Worm (Caenorhabditis elegans) whole organism, L2 larva: Measurements from ENCODE around the gene ZK666.8.

ENCODE experiments used
- C34F6.9 ChIP-seq: fragments of 150-350 bp; optimal IDR thresholded peaks from 2 replicates; lab custom pipeline; 2014; ENCODE audit warnings: missing biosample characterization, missing genetic modification characterization
- F13H6.1 ChIP-seq: sonication (generic microtip); optimal IDR thresholded peaks from 2 replicates; lab custom pipeline; 2016; ENCODE audit warnings: missing genetic modification characterization, missing compliant biosample characterization
- R02D3.7 ChIP-seq: fragments of 150-350 bp; optimal IDR thresholded peaks from 2 replicates; lab custom pipeline; 2014; ENCODE audit warnings: missing biosample characterization, missing genetic modification characterization
- Y55F3AM.14 ChIP-seq: fragments of 200-800 bp; sonication (Bioruptor generic); optimal IDR thresholded peaks from 2 replicates; lab custom pipeline; 2018; ENCODE audit warnings: mild to moderate bottlenecking, missing genetic modification characterization, missing compliant biosample characterization
- aly-2 ChIP-seq: fragments of 150-350 bp; optimal IDR thresholded peaks from 2 replicates; lab custom pipeline; 2014; ENCODE audit warnings: missing biosample characterization, missing genetic modification characterization
- ama-1 ChIP-seq: fragments of 150-350 bp; optimal IDR thresholded peaks from 2 replicates; lab custom pipeline; 2018; ENCODE audit warnings: inconsistent platforms
- blmp-1 ChIP-seq: sonication (generic microtip); optimal IDR thresholded peaks from 2 replicates; lab custom pipeline; 2017; ENCODE audit warnings: missing genetic modification characterization, mild to moderate bottlenecking, missing compliant biosample characterization, antibody characterized with exemption, moderate library complexity; ENCODE audit not compliant: insufficient read depth
- ceh-16 ChIP-seq: fragments of 150-350 bp; optimal IDR thresholded peaks from 2 replicates; lab custom pipeline; 2014; ENCODE audit warnings: missing biosample characterization, missing genetic modification characterization
- ceh-82 ChIP-seq: fragments of 150-350 bp; optimal IDR thresholded peaks from 2 replicates; lab custom pipeline; 2014; ENCODE audit warnings: missing biosample characterization, missing genetic modification characterization
- crh-2 ChIP-seq: sonication (generic microtip); optimal IDR thresholded peaks from 2 replicates; lab custom pipeline; 2017; ENCODE audit warnings: missing biosample characterization, missing genetic modification characterization
- dmd-4 ChIP-seq: sonication (generic microtip); optimal IDR thresholded peaks from 2 replicates; lab custom pipeline; 2017; ENCODE audit warnings: missing biosample characterization, missing genetic modification characterization
- egl-27 ChIP-seq: sonication (generic microtip); optimal IDR thresholded peaks from 3 replicates; lab custom pipeline; 2017; ENCODE audit warnings: missing biosample characterization, missing genetic modification reagents, missing genetic modification characterization
- elt-1 ChIP-seq: fragments of 150-350 bp; optimal IDR thresholded peaks from 2 replicates; lab custom pipeline; 2014; ENCODE audit warnings: missing biosample characterization, missing genetic modification characterization
- elt-3 ChIP-seq: sonication (generic microtip); optimal IDR thresholded peaks from 2 replicates; lab custom pipeline; 2017; ENCODE audit warnings: missing biosample characterization, missing genetic modification characterization
- fos-1 ChIP-seq: fragments of 150-350 bp; optimal IDR thresholded peaks from 2 replicates; lab custom pipeline; 2014; ENCODE audit warnings: missing biosample characterization, missing genetic modification characterization
- gmeb-1 ChIP-seq: fragments of 150-350 bp; optimal IDR thresholded peaks from 2 replicates; lab custom pipeline; 2014; ENCODE audit warnings: missing biosample characterization, missing genetic modification characterization
- lin-11 ChIP-seq: fragments of 150-350 bp; sonication (generic microtip); optimal IDR thresholded peaks from 2 replicates; lab custom pipeline; 2014; ENCODE audit warnings: missing biosample characterization, missing genetic modification characterization, inconsistent platforms, mixed read lengths
- lin-13 ChIP-seq: fragments of 150-350 bp; optimal IDR thresholded peaks from 2 replicates; lab custom pipeline; 2014; ENCODE audit warnings: missing biosample characterization, missing genetic modification reagents, missing genetic modification characterization
- lin-39 ChIP-seq: fragments of 150-350 bp; optimal IDR thresholded peaks from 2 replicates; lab custom pipeline; 2014; ENCODE audit warnings: missing biosample characterization, missing genetic modification reagents, missing genetic modification characterization
- lsy-2 ChIP-seq, 2 experiments: fragments of 150-350 bp in 1 of 2; sonication (generic microtip) in 1 of 2; optimal IDR thresholded peaks; 2 replicates each; lab custom pipeline; 2014 to 2017; ENCODE audit warnings: missing biosample characterization in 2 of 2, missing genetic modification characterization in 2 of 2
- mab-5 ChIP-seq: fragments of 150-350 bp; optimal IDR thresholded peaks from 2 replicates; lab custom pipeline; 2014; ENCODE audit warnings: missing biosample characterization, missing genetic modification characterization
- mbf-1 ChIP-seq: sonication (generic microtip); optimal IDR thresholded peaks from 2 replicates; lab custom pipeline; 2017; ENCODE audit warnings: missing biosample characterization, missing genetic modification characterization
- mdl-1 ChIP-seq, 2 experiments: fragments of 150-350 bp in 1 of 2; sonication (generic microtip) in 1 of 2; optimal IDR thresholded peaks; 2 replicates each; lab custom pipeline; 2017; ENCODE audit warnings: missing biosample characterization in 2 of 2, missing genetic modification characterization in 2 of 2
- nhr-10 ChIP-seq: sonication (generic microtip); optimal IDR thresholded peaks from 2 replicates; lab custom pipeline; 2017; ENCODE audit warnings: missing biosample characterization, missing genetic modification characterization
- nhr-129 ChIP-seq: fragments of 150-350 bp; optimal IDR thresholded peaks from 2 replicates; lab custom pipeline; 2014; ENCODE audit warnings: missing biosample characterization, missing genetic modification characterization
- nhr-21 ChIP-seq: fragments of 150-350 bp; optimal IDR thresholded peaks from 2 replicates; lab custom pipeline; 2014; ENCODE audit warnings: missing biosample characterization, missing genetic modification characterization
- nhr-237 ChIP-seq: fragments of 150-350 bp; optimal IDR thresholded peaks from 2 replicates; lab custom pipeline; 2014; ENCODE audit warnings: missing biosample characterization, missing genetic modification characterization
- nhr-25 ChIP-seq: fragments of 150-350 bp; sonication (generic microtip); optimal IDR thresholded peaks from 3 replicates; lab custom pipeline; 2014; ENCODE audit warnings: missing biosample characterization, missing genetic modification characterization
- nhr-77 ChIP-seq: fragments of 150-350 bp; optimal IDR thresholded peaks from 2 replicates; lab custom pipeline; 2014; ENCODE audit warnings: missing biosample characterization, missing genetic modification characterization
- peb-1 ChIP-seq: fragments of 150-350 bp; optimal IDR thresholded peaks from 2 replicates; lab custom pipeline; 2014; ENCODE audit warnings: missing biosample characterization, missing genetic modification characterization
- skn-1 ChIP-seq: sonication (generic microtip); optimal IDR thresholded peaks from 2 replicates; lab custom pipeline; 2017; ENCODE audit warnings: missing biosample characterization, missing genetic modification characterization
- sma-3 ChIP-seq: sonication (generic microtip); optimal IDR thresholded peaks from 2 replicates; lab custom pipeline; 2016; ENCODE audit warnings: missing genetic modification reagents, missing genetic modification characterization, missing compliant biosample characterization
- sma-9 ChIP-seq, 2 experiments: fragments of 150-350 bp in 1 of 2; sonication (generic microtip) in 1 of 2; optimal IDR thresholded peaks; 2 replicates each; lab custom pipeline; 2014 to 2016; ENCODE audit warnings: missing genetic modification characterization in 2 of 2, mild to moderate bottlenecking in 1 of 2, missing biosample characterization in 1 of 2, missing compliant biosample characterization in 1 of 2, missing genetic modification reagents in 1 of 2, moderate library complexity in 1 of 2
- snpc-4 ChIP-seq: fragments of 150-350 bp; optimal IDR thresholded peaks from 2 replicates; lab custom pipeline; 2014; ENCODE audit warnings: missing biosample characterization, missing genetic modification characterization
- unc-39 ChIP-seq: fragments of 150-350 bp; optimal IDR thresholded peaks from 2 replicates; lab custom pipeline; 2014; ENCODE audit warnings: missing biosample characterization, missing genetic modification characterization
- unc-62 ChIP-seq: fragments of 150-350 bp; optimal IDR thresholded peaks from 2 replicates; lab custom pipeline; 2014; ENCODE audit warnings: missing biosample characterization, missing genetic modification reagents, missing genetic modification characterization
- zag-1 ChIP-seq: fragments of 150-350 bp; optimal IDR thresholded peaks from 2 replicates; lab custom pipeline; 2014; ENCODE audit warnings: missing biosample characterization, missing genetic modification characterization
- ztf-1 ChIP-seq: fragments of 200-800 bp; sonication (Bioruptor generic); conservative IDR thresholded peaks from 2 replicates; pipeline ENCODE4 v1.3.6; 2022; ENCODE audit warnings: missing genetic modification characterization, missing compliant biosample characterization
- ztf-11 ChIP-seq: sonication (generic microtip); optimal IDR thresholded peaks from 2 replicates; lab custom pipeline; 2017; ENCODE audit warnings: missing biosample characterization, missing genetic modification characterization
- ztf-4 ChIP-seq: fragments of 150-350 bp; optimal IDR thresholded peaks from 2 replicates; lab custom pipeline; 2014; ENCODE audit warnings: missing biosample characterization, missing genetic modification characterization

Gene ZK666.8

DNA sequence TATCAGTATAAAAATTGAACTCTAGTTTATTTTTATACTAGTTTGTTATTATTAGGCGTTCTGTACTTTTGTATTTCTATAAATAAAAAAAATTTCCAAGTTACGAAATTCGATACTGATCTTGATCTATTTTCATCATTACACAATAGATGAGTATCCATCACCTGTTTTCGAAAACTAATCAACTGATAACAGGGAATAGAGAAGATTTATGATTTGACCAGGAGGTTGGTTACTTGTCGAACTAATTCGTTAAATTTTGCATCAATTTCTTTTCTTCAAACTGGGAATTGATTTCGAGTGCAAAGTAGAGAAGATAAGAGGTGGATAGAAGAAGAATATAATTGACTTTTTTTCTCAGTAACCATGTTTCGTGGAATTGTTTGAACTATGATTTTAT is 22.5 kb upstream of the ZK666.8 start:
- TF ChIP-seq blmp-1 (tag; lab: Kevin White, UChicago) (no peak), ztf-1 (GFP tag; lab: Robert Waterston, UW) (no peak), ztf-4 (tag; lab: Kevin White, UChicago) (no peak), sma-9 (GFP tag; optimal IDR thresholded peaks at IDR 0.05; lab: Kevin White, UChicago) (peak; percentile 50), sma-9 (tag; optimal IDR thresholded peaks at IDR 0.05; lab: Kevin White, UChicago) (no peak), egl-27 (no peak), C34F6.9 (no peak), unc-39 (tag; lab: Kevin White, UChicago) (no peak), fos-1 (peak; percentile 12), mbf-1 (tag; lab: Kevin White, UChicago) (no peak), nhr-21 (no peak), nhr-129 (tag; lab: Kevin White, UChicago) (peak; percentile 20), ceh-16 (tag; lab: Kevin White, UChicago) (no peak), sma-3 (peak; percentile 64)

DNA sequence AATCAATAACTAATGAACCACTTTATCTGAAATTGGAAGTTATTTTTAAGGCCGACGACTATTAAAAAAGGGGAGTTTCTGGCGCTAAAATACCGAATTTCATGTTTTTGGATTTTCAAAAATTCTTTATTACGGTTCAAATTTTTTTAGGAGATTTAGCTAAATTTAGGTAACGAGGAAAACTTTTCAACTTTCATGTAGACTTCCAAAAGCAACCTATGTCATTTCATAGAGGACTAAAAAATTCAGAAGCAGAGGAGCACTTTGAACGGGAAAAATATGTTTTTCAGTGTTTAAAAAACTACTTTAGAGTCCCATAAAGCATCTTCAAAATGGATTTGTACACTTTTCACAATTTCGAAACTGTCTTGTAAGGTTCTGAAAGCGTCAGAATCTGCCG is 20.4 kb upstream of the ZK666.8 start:
- TF ChIP-seq ama-1 (no peak), nhr-10 (tag; lab: Kevin White, UChicago) (no peak), lin-11 (tag; lab: Kevin White, UChicago) (no peak), nhr-77 (tag; lab: Kevin White, UChicago) (no peak), mdl-1 (tag; optimal IDR thresholded peaks at IDR 0.05; lab: Kevin White, UChicago) (no peak), ztf-11 (tag; lab: Kevin White, UChicago) (no peak), dmd-4 (no peak), gmeb-1 (tag; lab: Kevin White, UChicago) (no peak), sma-9 (GFP tag; optimal IDR thresholded peaks at IDR 0.05; lab: Kevin White, UChicago) (no peak), sma-9 (tag; optimal IDR thresholded peaks at IDR 0.05; lab: Kevin White, UChicago) (no peak), skn-1 (no peak)

DNA sequence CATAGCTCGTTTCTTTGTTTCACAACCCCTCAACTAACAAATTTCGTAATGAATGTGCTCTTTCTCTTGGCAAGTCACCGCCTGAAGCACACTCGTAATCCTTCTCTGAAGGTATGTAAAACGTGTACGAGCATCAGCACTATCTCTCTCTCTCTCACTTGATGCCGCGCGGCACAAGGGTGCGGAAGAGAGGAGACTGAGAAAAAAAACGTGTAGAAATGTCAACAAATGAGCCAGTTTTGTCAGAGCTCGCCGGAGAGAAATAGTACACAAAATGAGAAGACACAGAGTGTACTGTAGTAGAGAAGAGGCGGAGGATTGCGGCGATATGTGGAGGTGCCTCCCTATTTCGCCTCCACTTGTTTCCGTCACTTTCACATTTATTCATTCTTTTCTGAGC is 17.3 kb upstream of the ZK666.8 start, which contains the start of gene F59B10.3:
Gene F59B10.3, plus strand, starts transcription at position 301 of the 400 bp plus-strand sequence.
- TF ChIP-seq ceh-82 (no peak), F13H6.1 (tag; lab: Kevin White, UChicago) (peak; percentile 25)

DNA sequence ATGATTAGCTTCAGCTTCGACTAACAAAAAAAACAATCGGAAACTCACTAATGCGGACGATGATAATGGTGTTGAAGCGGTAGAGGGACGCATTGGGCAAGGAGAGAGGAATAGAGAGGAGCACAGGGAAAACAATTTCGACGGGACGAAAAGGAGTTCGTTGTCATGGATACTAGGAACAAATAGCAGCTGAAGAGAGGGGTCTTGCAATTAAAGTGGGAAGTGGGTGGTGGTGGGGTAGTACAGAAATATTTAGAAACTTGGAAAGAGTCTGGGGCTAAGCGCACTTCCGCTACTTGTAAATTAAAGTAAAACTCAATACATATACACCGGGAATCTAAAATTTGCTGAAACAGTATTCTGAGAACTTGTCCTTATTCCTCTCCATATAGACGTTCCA is 16.8 kb upstream of the ZK666.8 start, which contains the start of gene F59B10.2:
Gene F59B10.2, minus strand, starts transcription at position 101 of the 400 bp plus-strand sequence.
- TF ChIP-seq lsy-2 (tag; optimal IDR thresholded peaks at IDR 0.05; lab: Kevin White, UChicago) (no peak), nhr-21 (no peak), sma-9 (GFP tag; optimal IDR thresholded peaks at IDR 0.05; lab: Kevin White, UChicago) (no peak), sma-9 (tag; optimal IDR thresholded peaks at IDR 0.05; lab: Kevin White, UChicago) (no peak), ceh-82 (no peak), unc-62 (GFP tag; lab: Kevin White, UChicago) (no peak), fos-1 (no peak), ztf-11 (tag; lab: Kevin White, UChicago) (no peak), sma-3 (no peak), nhr-25 (no peak), aly-2 (tag; lab: Kevin White, UChicago) (no peak), lin-13 (GFP tag; lab: Kevin White, UChicago) (no peak), snpc-4 (no peak), crh-2 (tag; lab: Kevin White, UChicago) (no peak), elt-3 (tag; lab: Kevin White, UChicago) (no peak), lin-39 (no peak), skn-1 (no peak), mdl-1 (tag; optimal IDR thresholded peaks at IDR 0.05; lab: Kevin White, UChicago) (no peak), egl-27 (no peak), lin-11 (tag; lab: Kevin White, UChicago) (no peak)
- TF ChIP-seq, all 48 proteins: peak for 0

DNA sequence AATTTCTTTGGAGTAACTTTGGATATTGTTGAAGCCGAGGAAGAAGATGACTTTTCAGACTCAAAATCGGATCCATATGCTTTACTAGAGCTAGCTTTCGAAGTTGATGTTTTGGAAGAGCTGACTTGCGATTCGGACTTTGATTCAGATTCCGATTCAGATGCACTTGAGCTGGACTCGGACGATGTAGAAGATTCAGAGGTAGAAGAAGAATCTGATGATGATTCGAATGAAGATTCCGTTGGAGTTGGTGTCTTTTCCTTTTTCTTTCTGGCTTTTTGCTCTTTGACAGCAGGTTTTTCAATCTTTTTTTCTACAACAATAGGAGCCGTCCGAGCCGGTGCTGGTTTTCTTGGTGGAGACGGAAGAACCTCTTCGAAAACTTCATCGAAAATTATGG is 15.0 kb upstream of the ZK666.8 start:
- TF ChIP-seq C34F6.9, result no peak
- TF ChIP-seq Y55F3AM.14 (GFP tag; lab: Kevin White, UChicago), result no peak
- no peak for TF ChIP-seq crh-2 (tag; lab: Kevin White, UChicago)
- no peak for TF ChIP-seq fos-1
- no peak for TF ChIP-seq zag-1 (tag; lab: Kevin White, UChicago)
- no peak for TF ChIP-seq elt-1 (tag; lab: Kevin White, UChicago)
- TF ChIP-seq mab-5 (tag; lab: Kevin White, UChicago), result no peak
- TF ChIP-seq snpc-4, result no peak
- TF ChIP-seq lin-11 (tag; lab: Kevin White, UChicago), result no peak
- no peak for TF ChIP-seq R02D3.7
- no peak for TF ChIP-seq unc-39 (tag; lab: Kevin White, UChicago)
- TF ChIP-seq nhr-77 (tag; lab: Kevin White, UChicago), result no peak
- no peak for TF ChIP-seq sma-9 (GFP tag; optimal IDR thresholded peaks at IDR 0.05; lab: Kevin White, UChicago)
- TF ChIP-seq sma-9 (tag; optimal IDR thresholded peaks at IDR 0.05; lab: Kevin White, UChicago), result no peak
- TF ChIP-seq nhr-129 (tag; lab: Kevin White, UChicago), result no peak
- no peak for TF ChIP-seq peb-1 (tag; lab: Kevin White, UChicago)
- no peak for TF ChIP-seq lin-39
- TF ChIP-seq nhr-237 (tag; lab: Kevin White, UChicago), result no peak
- no peak for TF ChIP-seq ztf-4 (tag; lab: Kevin White, UChicago)
- no peak for TF ChIP-seq elt-3 (tag; lab: Kevin White, UChicago)
